Fruit fly (Drosophila melanogaster) whole organism, adult: ENCODE results near the gene S6k.

Experiments used
- CG5204 ChIP-seq: fragments of 200-800 bp; sonication (Bioruptor generic); optimal IDR thresholded peaks from 2 replicates; lab custom pipeline; 2016; ENCODE audit warnings: missing biosample characterization, missing genetic modification characterization
- CG7045 ChIP-seq: fragments of 200-800 bp; sonication (Bioruptor generic); optimal IDR thresholded peaks from 2 replicates; lab custom pipeline; 2017; ENCODE audit warnings: missing biosample characterization, mild to moderate bottlenecking, missing genetic modification characterization
- Clk ChIP-seq: fragments of 200-800 bp; sonication (Bioruptor generic); optimal IDR thresholded peaks from 2 replicates; lab custom pipeline; 2017; ENCODE audit warnings: missing biosample characterization, missing genetic modification characterization
- Crg-1 ChIP-seq: fragments of 200-800 bp; sonication (Bioruptor generic); optimal IDR thresholded peaks from 2 replicates; lab custom pipeline; 2016; ENCODE audit warnings: missing biosample characterization, missing genetic modification characterization
- cic ChIP-seq: fragments of 200-800 bp; sonication (Bioruptor generic); optimal IDR thresholded peaks from 2 replicates; lab custom pipeline; 2017; ENCODE audit warnings: missing biosample characterization, mild to moderate bottlenecking, missing genetic modification characterization, moderate library complexity
- toe ChIP-seq: fragments of 200-800 bp; sonication (Bioruptor generic); optimal IDR thresholded peaks from 2 replicates; lab custom pipeline; 2016; ENCODE audit warnings: missing biosample characterization, missing genetic modification characterization

DNA sequence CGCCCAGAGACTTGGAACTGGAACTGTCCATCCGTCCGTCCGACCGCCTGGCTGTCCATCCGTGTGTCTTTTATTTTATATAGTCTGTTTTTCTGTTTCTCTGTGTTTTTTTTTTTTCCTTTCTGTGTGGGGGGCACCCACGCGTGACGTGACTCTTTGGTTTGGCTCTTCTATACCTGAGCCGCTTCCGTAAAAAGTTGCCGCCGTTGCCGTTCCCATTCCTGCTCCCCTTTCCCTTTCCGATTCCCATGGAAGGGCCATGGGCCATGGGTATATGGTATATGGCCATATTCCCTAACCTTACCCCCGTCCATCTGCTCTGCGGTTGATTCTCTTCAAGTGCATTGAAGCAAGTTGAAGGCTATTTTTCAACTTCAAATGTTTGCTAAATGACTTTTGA lies 38.2 kb upstream of the S6k start:
- no peak for TF ChIP-seq toe (GFP tag; lab: Kevin White, UChicago)
- no peak for TF ChIP-seq Crg-1 (GFP tag; lab: Kevin White, UChicago)
- TF ChIP-seq CG7045 (GFP tag; lab: Kevin White, UChicago): no peak
- no peak for TF ChIP-seq cic (GFP tag; lab: Kevin White, UChicago)
- TF ChIP-seq Clk (GFP tag; lab: Kevin White, UChicago): no peak
- TF ChIP-seq CG5204: no peak
